Worm (Caenorhabditis elegans): ENCODE data around the gene C07H4.1.

C07H4.1 gene

DNA sequence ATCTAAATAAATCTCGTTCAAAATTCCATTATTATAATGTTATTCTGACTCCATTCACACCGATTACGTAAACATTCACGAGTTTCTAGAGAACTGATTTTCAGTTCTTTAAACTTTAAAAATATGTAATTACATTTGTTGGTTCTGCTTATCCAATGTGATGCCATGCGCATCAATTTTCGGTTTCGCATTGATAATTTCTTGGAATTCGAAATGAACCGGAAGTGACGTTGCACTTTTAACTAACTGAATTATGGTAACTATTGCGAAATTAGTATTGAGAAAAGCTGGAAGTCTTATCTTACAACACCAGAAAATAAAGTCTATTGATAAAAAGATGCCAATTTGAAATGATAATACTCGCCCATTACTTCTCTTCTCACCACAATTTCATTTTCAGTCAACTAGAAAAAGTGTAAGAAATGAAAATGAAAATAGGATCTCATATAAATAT lies 24.3 kb upstream of the C07H4.1 start (continued):
- TF ChIP-seq pha-4 (GFP tag; IDR thresholded peaks at IDR 0.05), result no peak
- TF ChIP-seq pha-4 (tag; optimal IDR thresholded peaks at IDR 0.05), result no peak
- TF ChIP-seq aha-1 (tag), result peak; percentile 69
- peak; percentile 7 for TF ChIP-seq F37D6.2 (tag; optimal IDR thresholded peaks at IDR 0.05)
- peak; percentile 52 for TF ChIP-seq ces-1 (GFP tag; optimal IDR thresholded peaks at IDR 0.05)

DNA sequence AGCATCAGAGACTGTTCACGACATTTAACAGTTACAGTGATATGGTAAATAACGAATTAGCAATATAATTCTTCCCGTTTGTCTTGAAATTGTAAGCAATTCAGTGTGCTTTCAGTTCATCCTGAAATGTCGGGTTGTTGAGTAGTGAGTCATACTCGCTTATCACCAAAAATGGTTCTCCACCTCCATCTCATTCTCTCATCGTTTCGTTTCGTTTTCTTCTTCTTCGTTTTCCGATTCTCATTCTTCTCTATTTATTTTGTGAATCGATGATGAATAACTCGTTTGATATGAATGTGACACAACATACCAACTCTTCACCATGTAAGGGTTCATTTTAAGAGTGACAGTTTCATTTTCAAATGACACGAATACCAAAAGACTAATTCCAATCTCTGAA lies 22.9 kb upstream of the C07H4.1 start:
- no peak for TF ChIP-seq daf-12 (tag; optimal IDR thresholded peaks at IDR 0.05)
- TF ChIP-seq mdl-1 (tag; optimal IDR thresholded peaks at IDR 0.05), result peak in 1 of 2 experiments; percentile 14
- peak in 1 of 2 experiments; percentile 10 for TF ChIP-seq lsy-2 (tag; optimal IDR thresholded peaks at IDR 0.05)
- no peak for TF ChIP-seq daf-16 (GFP tag; optimal IDR thresholded peaks at IDR 0.05)
- TF ChIP-seq daf-16 (tag; optimal IDR thresholded peaks at IDR 0.05), result peak; percentile 41
- TF ChIP-seq pqm-1 (tag; optimal IDR thresholded peaks at IDR 0.05), result peak; percentile 77
- TF ChIP-seq dmd-6 (GFP tag; IDR thresholded peaks at IDR 0.05), result peak; percentile 59
- TF ChIP-seq hlh-11 (tag; optimal IDR thresholded peaks at IDR 0.05), result peak; percentile 40
- TF ChIP-seq php-3 (GFP tag; IDR thresholded peaks at IDR 0.05), result 0 out of 2 replicates have a peak, but pooled peaks have one; percentile 35
- peak; percentile 22 for TF ChIP-seq nhr-77 (tag; optimal IDR thresholded peaks at IDR 0.05)
- TF ChIP-seq set-16 (GFP tag; IDR thresholded peaks at IDR 0.05), result no peak
- TF ChIP-seq dve-1 (tag; optimal IDR thresholded peaks at IDR 0.05; ENCODE audit: insufficient read depth), result peak; percentile 46
- no peak for TF ChIP-seq T26A8.4 (GFP tag; IDR thresholded peaks at IDR 0.05)
- TF ChIP-seq nhr-28 (tag; optimal IDR thresholded peaks at IDR 0.05), result peak; percentile 74
- TF ChIP-seq hlh-30 (tag; optimal IDR thresholded peaks at IDR 0.05; ENCODE audit: insufficient read depth), result no peak
- TF ChIP-seq nhr-11 (tag; optimal IDR thresholded peaks at IDR 0.05), result no peak
- TF ChIP-seq aly-2 (tag; optimal IDR thresholded peaks at IDR 0.05), result no peak
- TF ChIP-seq unc-62 (GFP tag; optimal IDR thresholded peaks at IDR 0.05 in 1 of 2), result peak in 1 of 2 experiments; percentile 43
- TF ChIP-seq unc-62 (tag; optimal IDR thresholded peaks at IDR 0.05), result no peak
- TF ChIP-seq mxl-3 (GFP tag; optimal IDR thresholded peaks at IDR 0.05), result peak; percentile 27
- TF ChIP-seq ctbp-1 (GFP tag; IDR thresholded peaks at IDR 0.05), result no peak
- peak; percentile 9 for TF ChIP-seq mep-1 (tag; optimal IDR thresholded peaks at IDR 0.05)
- peak; percentile 66 for TF ChIP-seq nhr-6 (tag; optimal IDR thresholded peaks at IDR 0.05)
- no peak for TF ChIP-seq daf-19 (GFP tag; conservative IDR thresholded peaks at IDR 0.05)

DNA sequence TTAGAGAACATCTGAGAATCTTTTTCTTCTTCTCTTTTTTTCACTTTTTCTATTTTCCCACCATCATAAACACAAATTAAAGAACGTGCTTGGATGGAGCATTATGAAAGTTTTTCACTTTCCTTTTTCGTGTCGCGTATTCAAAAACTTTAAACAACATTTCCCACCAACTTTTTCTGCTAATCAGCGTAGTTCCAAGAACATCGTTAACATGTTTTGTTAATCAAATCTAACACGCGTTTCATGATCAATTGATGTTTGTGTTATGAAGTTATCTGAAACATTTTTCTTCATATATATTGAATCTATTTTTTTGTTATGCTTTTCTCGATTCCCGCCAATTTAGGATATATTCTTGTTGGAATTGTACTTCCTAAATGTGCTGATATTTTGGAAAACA lies 22.2 kb upstream of the C07H4.1 start:
- peak in 1 of 2 experiments; percentile 46 for TF ChIP-seq lsy-2 (tag; optimal IDR thresholded peaks at IDR 0.05)
- no peak for TF ChIP-seq hlh-11 (tag; optimal IDR thresholded peaks at IDR 0.05)
- TF ChIP-seq nhr-11 (tag; optimal IDR thresholded peaks at IDR 0.05), result peak; percentile 54

DNA sequence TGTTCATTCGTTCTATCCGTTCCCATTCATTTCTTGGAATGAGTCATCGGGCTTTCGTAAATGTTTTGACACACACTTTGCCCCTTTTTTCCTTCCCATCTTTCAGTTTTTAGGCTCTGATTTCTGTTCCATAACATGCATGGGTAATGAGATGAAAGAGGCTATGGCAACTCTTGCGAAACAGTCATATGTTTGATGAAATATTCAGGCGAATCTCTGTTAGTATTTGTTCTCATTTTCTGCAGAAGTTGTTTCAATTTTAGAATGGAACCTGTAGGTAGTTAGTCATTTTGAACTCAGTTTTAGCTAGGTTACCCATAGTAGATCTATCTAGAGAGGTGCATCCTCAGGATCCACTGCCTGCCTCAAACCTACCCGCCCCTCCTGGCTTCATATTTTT lies 21.5 kb upstream of the C07H4.1 start:
- TF ChIP-seq Y75B8A.6 (GFP tag; IDR thresholded peaks at IDR 0.05), result no peak
- peak; percentile 68 for TF ChIP-seq aha-1 (tag)
- TF ChIP-seq unc-62 (GFP tag; optimal IDR thresholded peaks at IDR 0.05 in 1 of 2), result peak in 1 of 2 experiments; percentile 86
- no peak for TF ChIP-seq unc-62 (tag; optimal IDR thresholded peaks at IDR 0.05)
- TF ChIP-seq php-3 (GFP tag; IDR thresholded peaks at IDR 0.05), result no peak

DNA sequence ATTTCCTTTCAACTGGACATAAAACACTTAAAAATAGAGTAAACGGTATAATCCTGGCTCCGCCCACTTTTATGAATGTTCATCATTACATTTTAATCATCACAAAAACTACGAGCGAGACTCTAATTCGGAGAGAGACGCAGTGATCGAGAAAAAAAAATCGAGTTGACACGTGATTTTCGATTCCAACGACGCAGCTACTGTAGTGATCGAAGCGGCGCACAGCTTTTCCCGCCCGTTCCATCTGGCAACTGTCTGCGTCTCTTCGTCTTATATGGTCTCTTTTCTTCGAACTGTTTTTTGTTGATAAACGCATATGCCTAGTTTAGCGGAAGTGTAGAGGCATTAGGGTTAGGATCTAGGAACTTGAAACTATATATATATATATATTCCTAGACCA lies 20.3 kb upstream of the C07H4.1 start:
- no peak for TF ChIP-seq daf-12 (tag; optimal IDR thresholded peaks at IDR 0.05)
- TF ChIP-seq daf-16 (GFP tag; optimal IDR thresholded peaks at IDR 0.05), result peak in 1 of 2 experiments; percentile 9
- peak; percentile 2 for TF ChIP-seq daf-16 (tag; optimal IDR thresholded peaks at IDR 0.05)
- peak; percentile 70; the same call in 1 of the 2 replicates for TF ChIP-seq tra-1 (GFP tag; IDR thresholded peaks at IDR 0.05)
- TF ChIP-seq ctbp-1 (GFP tag; IDR thresholded peaks at IDR 0.05), result no peak
- peak; percentile 39 for TF ChIP-seq nhr-102 (tag; optimal IDR thresholded peaks at IDR 0.05)
- TF ChIP-seq mxl-3 (GFP tag; optimal IDR thresholded peaks at IDR 0.05), result peak; percentile 84
- TF ChIP-seq ceh-62 (tag; optimal IDR thresholded peaks at IDR 0.05), result no peak
- 0 out of 2 replicates have a peak, but pooled peaks have one; percentile 13 for TF ChIP-seq vab-7 (GFP tag; IDR thresholded peaks at IDR 0.05)
- TF ChIP-seq nhr-28 (tag; optimal IDR thresholded peaks at IDR 0.05), result peak; percentile 95
- TF ChIP-seq rbr-2 (tag; optimal IDR thresholded peaks at IDR 0.05), result no peak
- TF ChIP-seq lsy-2 (tag; optimal IDR thresholded peaks at IDR 0.05), result peak in 1 of 2 experiments; percentile 47
- TF ChIP-seq F26F4.8 (GFP tag; conservative IDR thresholded peaks at IDR 0.05), result no peak
- peak; percentile 73 for TF ChIP-seq nhr-48 (tag; optimal IDR thresholded peaks at IDR 0.05)
- TF ChIP-seq mes-2 (tag; optimal IDR thresholded peaks at IDR 0.05; ENCODE audit: poor library complexity, severe bottlenecking), result peak; percentile 25
- no peak for TF ChIP-seq T26A8.4 (GFP tag; IDR thresholded peaks at IDR 0.05)
- peak; percentile 38 for TF ChIP-seq T20F7.1 (GFP tag; optimal IDR thresholded peaks at IDR 0.05)
- TF ChIP-seq spr-3 (GFP tag; optimal IDR thresholded peaks at IDR 0.05), result peak; percentile 33
- TF ChIP-seq dve-1 (tag; optimal IDR thresholded peaks at IDR 0.05; ENCODE audit: insufficient read depth), result peak; percentile 64
- TF ChIP-seq pha-4 (GFP tag; IDR thresholded peaks at IDR 0.05), result 0 out of 2 replicates have a peak, but pooled peaks have one; percentile 36
- TF ChIP-seq pha-4 (tag; optimal IDR thresholded peaks at IDR 0.05), result no peak
- peak; percentile 94 for TF ChIP-seq hlh-11 (tag; optimal IDR thresholded peaks at IDR 0.05)
- TF ChIP-seq dmd-6 (GFP tag; IDR thresholded peaks at IDR 0.05), result peak; percentile 85
- peak; percentile 62 for TF ChIP-seq hmg-1.1 (GFP tag; IDR thresholded peaks at IDR 0.05)
- TF ChIP-seq unc-62 (GFP tag; optimal IDR thresholded peaks at IDR 0.05 in 1 of 2), result peak in 1 of 2 experiments; percentile 27
- TF ChIP-seq unc-62 (tag; optimal IDR thresholded peaks at IDR 0.05), result no peak

All from whole organism, L4 larva.